Worm (Caenorhabditis elegans) whole organism, L3 larva: ENCODE results near the gene rpy-1.

Experiments used
- ama-1 ChIP-seq: fragments of 150-350 bp; optimal IDR thresholded peaks from 2 replicates; lab custom pipeline; 2018
- elt-1 ChIP-seq: fragments of 150-350 bp; optimal IDR thresholded peaks from 2 replicates; lab custom pipeline; 2014; ENCODE audit warnings: missing biosample characterization, missing genetic modification characterization
- mml-1 ChIP-seq: fragments of 150-350 bp; sonication (generic microtip); optimal IDR thresholded peaks from 3 replicates; lab custom pipeline; 2014; ENCODE audit warnings: missing biosample characterization, missing genetic modification characterization
- nhr-23 ChIP-seq: fragments of 150-350 bp; optimal IDR thresholded peaks from 2 replicates; lab custom pipeline; 2014; ENCODE audit warnings: missing biosample characterization, missing genetic modification reagents, missing genetic modification characterization
- nhr-25 ChIP-seq: sonication (generic microtip); optimal IDR thresholded peaks from 2 replicates; lab custom pipeline; 2017; ENCODE audit warnings: missing biosample characterization, missing genetic modification characterization
- tbx-2 ChIP-seq: sonication (generic microtip); optimal IDR thresholded peaks from 2 replicates; lab custom pipeline; 2016; ENCODE audit warnings: mild to moderate bottlenecking, missing genetic modification characterization, missing compliant biosample characterization
- unc-62 ChIP-seq: fragments of 150-350 bp; sonication (generic microtip); optimal IDR thresholded peaks from 4 replicates; lab custom pipeline; 2014; ENCODE audit warnings: missing biosample characterization, missing genetic modification reagents, missing genetic modification characterization
- zag-1 ChIP-seq: fragments of 150-350 bp; optimal IDR thresholded peaks from 2 replicates; lab custom pipeline; 2014; ENCODE audit warnings: missing biosample characterization, missing genetic modification characterization
- ztf-11 ChIP-seq: fragments of 150-350 bp; optimal IDR thresholded peaks from 2 replicates; lab custom pipeline; 2014; ENCODE audit warnings: missing biosample characterization, missing genetic modification characterization
- ztf-4 ChIP-seq: fragments of 150-350 bp; optimal IDR thresholded peaks from 2 replicates; lab custom pipeline; 2014; ENCODE audit warnings: missing biosample characterization, missing genetic modification characterization

DNA sequence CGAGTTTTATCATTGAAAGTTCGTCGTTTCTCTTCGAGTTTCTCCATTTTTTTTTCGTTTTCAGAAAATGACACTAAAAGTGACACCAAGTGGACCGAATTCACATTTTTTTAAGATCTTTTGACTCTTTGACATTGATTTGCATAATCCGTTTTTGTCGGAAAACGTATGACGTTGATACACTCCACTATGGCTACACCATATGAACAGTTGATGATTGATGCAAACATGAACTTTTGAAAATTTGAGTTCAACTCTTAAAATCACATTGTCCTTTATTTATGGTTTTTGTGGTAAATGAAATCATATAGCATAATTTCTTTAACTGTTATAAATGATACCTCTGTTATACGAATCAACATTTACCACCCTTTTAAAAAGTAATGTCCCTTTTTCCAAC is 46.7 kb downstream of the rpy-1 start, which contains the start of gene T19D12.10:
- TF ChIP-seq tbx-2 (tag; lab: Kevin White, UChicago): no peak
- no peak for TF ChIP-seq unc-62
- no peak for TF ChIP-seq mml-1 (tag; lab: Kevin White, UChicago)
- TF ChIP-seq elt-1 (tag; lab: Kevin White, UChicago): no peak
- TF ChIP-seq ama-1 (lab: Kevin White, UChicago): no peak
- TF ChIP-seq ztf-11 (tag; lab: Kevin White, UChicago): no peak
- no peak for TF ChIP-seq nhr-23
- TF ChIP-seq zag-1 (tag; lab: Kevin White, UChicago): no peak
- no peak for TF ChIP-seq ztf-4 (tag; lab: Kevin White, UChicago)
- TF ChIP-seq nhr-25 (tag; lab: Kevin White, UChicago): no peak
